Fruit fly (Drosophila melanogaster) whole organism, embryonic: ENCODE results near the gene crm.

ENCODE experiments used
- BEAF-32 ChIP-seq: fragments of 200-800 bp; sonication (Bioruptor generic); optimal IDR thresholded peaks from 3 replicates; lab custom pipeline; 2017; ENCODE audit warnings: missing biosample characterization, missing genetic modification characterization, mild to moderate bottlenecking, moderate library complexity, missing genetic modification reagents
- C15 ChIP-seq: fragments of 200-800 bp; sonication (Bioruptor generic); IDR thresholded peaks from 3 replicates; pipeline ENCODE4 v1.3.6; 2022; ENCODE audit warnings: missing biosample characterization, missing genetic modification characterization
- CG10267 ChIP-seq: fragments of 200-800 bp; sonication (Bioruptor generic); optimal IDR thresholded peaks from 2 replicates; lab custom pipeline; 2018; ENCODE audit warnings: missing biosample characterization, mild to moderate bottlenecking, missing genetic modification characterization, moderate library complexity
- CG10274 ChIP-seq: fragments of 200-800 bp; sonication (Bioruptor generic); optimal IDR thresholded peaks from 3 replicates; lab custom pipeline; 2017; ENCODE audit warnings: missing biosample characterization, mild to moderate bottlenecking, missing genetic modification characterization
- CG11093 ChIP-seq: fragments of 200-800 bp; sonication (Bioruptor generic); IDR thresholded peaks from 3 replicates; pipeline ENCODE4 v1.3.6; 2022; ENCODE audit warnings: missing biosample characterization, missing genetic modification characterization
- CG11560 ChIP-seq: fragments of 200-800 bp; sonication (Bioruptor generic); IDR thresholded peaks from 3 replicates; pipeline ENCODE4 v1.3.6; 2022; ENCODE audit warnings: missing biosample characterization, missing genetic modification characterization
- CG12104 ChIP-seq: fragments of 200-800 bp; sonication (Bioruptor generic); optimal IDR thresholded peaks from 3 replicates; lab custom pipeline; 2016; ENCODE audit warnings: missing biosample characterization, missing genetic modification characterization
- CG14667 ChIP-seq: fragments of 200-800 bp; sonication (Bioruptor generic); IDR thresholded peaks from 2 replicates; pipeline ENCODE4 v1.3.6; 2022; ENCODE audit warnings: missing biosample characterization, missing genetic modification characterization
- CG1603 ChIP-seq: fragments of 200-800 bp; sonication (Bioruptor generic); optimal IDR thresholded peaks from 2 replicates; lab custom pipeline; 2019; ENCODE audit warnings: missing biosample characterization, mild to moderate bottlenecking, missing genetic modification characterization, moderate library complexity
- CG16813 ChIP-seq: fragments of 200-800 bp; sonication (Bioruptor generic); IDR thresholded peaks from 3 replicates; pipeline ENCODE4 v1.3.6; 2022; ENCODE audit warnings: missing biosample characterization, missing genetic modification characterization; ENCODE audit not compliant: partially characterized antibody
- CG17829 ChIP-seq: fragments of 200-800 bp; optimal IDR thresholded peaks from 2 replicates; lab custom pipeline; 2019; ENCODE audit warnings: missing biosample characterization, mild to moderate bottlenecking, missing genetic modification characterization, moderate library complexity
- CG2116 ChIP-seq: fragments of 200-800 bp; sonication (Bioruptor generic); optimal IDR thresholded peaks from 3 replicates; lab custom pipeline; 2018; ENCODE audit warnings: missing biosample characterization, mild to moderate bottlenecking, missing genetic modification characterization
- CG2120 ChIP-seq: fragments of 200-800 bp; sonication (Bioruptor generic); optimal IDR thresholded peaks from 3 replicates; lab custom pipeline; 2016; ENCODE audit warnings: missing biosample characterization, missing genetic modification characterization
- CG2712 ChIP-seq: fragments of 200-800 bp; optimal IDR thresholded peaks from 3 replicates; lab custom pipeline; 2019; ENCODE audit warnings: missing biosample characterization, mild to moderate bottlenecking, missing genetic modification characterization, moderate library complexity
- CG2875 ChIP-seq: fragments of 200-800 bp; sonication (Bioruptor generic); optimal IDR thresholded peaks from 2 replicates; lab custom pipeline; 2017; ENCODE audit warnings: missing biosample characterization, mild to moderate bottlenecking, missing genetic modification characterization, missing genetic modification reagents
- CG30431 ChIP-seq: fragments of 200-800 bp; sonication (Bioruptor generic); optimal IDR thresholded peaks from 2 replicates; lab custom pipeline; 2017; ENCODE audit warnings: missing biosample characterization, missing genetic modification characterization
- CG32532 ChIP-seq: fragments of 200-800 bp; sonication (Bioruptor generic); IDR thresholded peaks from 2 replicates; pipeline ENCODE4 v1.3.6; 2022; ENCODE audit warnings: missing biosample characterization, missing genetic modification characterization
- CG3407 ChIP-seq: fragments of 200-800 bp; sonication (Bioruptor generic); optimal IDR thresholded peaks from 2 replicates; lab custom pipeline; 2018; ENCODE audit warnings: missing biosample characterization, mild to moderate bottlenecking, missing genetic modification characterization
- CG42726 ChIP-seq: fragments of 200-800 bp; sonication (Bioruptor generic); IDR thresholded peaks from 2 replicates; pipeline ENCODE4 v1.3.6; 2022; ENCODE audit warnings: missing biosample characterization, missing genetic modification characterization; ENCODE audit not compliant: partially characterized antibody
- CG4617 ChIP-seq: fragments of 200-800 bp; sonication (Bioruptor generic); optimal IDR thresholded peaks from 3 replicates; lab custom pipeline; 2016; ENCODE audit warnings: missing biosample characterization, missing genetic modification characterization, borderline replicate concordance
- CG6765 ChIP-seq: fragments of 200-800 bp; sonication (Bioruptor generic); optimal IDR thresholded peaks from 3 replicates; lab custom pipeline; 2017; ENCODE audit warnings: missing biosample characterization, mild to moderate bottlenecking, missing genetic modification characterization
- CG7963 ChIP-seq: fragments of 200-800 bp; sonication (Bioruptor generic); IDR thresholded peaks from 3 replicates; pipeline ENCODE4 v1.3.6; 2022; ENCODE audit warnings: missing biosample characterization, missing genetic modification characterization; ENCODE audit not compliant: partially characterized antibody
- CG9797 ChIP-seq: fragments of 200-800 bp; sonication (Bioruptor generic); optimal IDR thresholded peaks from 3 replicates; lab custom pipeline; 2018; ENCODE audit warnings: missing biosample characterization, mild to moderate bottlenecking, missing genetic modification characterization
- CG9932 ChIP-seq: fragments of 200-800 bp; sonication (Bioruptor generic); IDR thresholded peaks from 2 replicates; pipeline ENCODE4 v1.3.6; 2022; ENCODE audit warnings: missing biosample characterization, missing genetic modification characterization
- Dp ChIP-seq: fragments of 200-800 bp; sonication (Bioruptor generic); optimal IDR thresholded peaks from 2 replicates; lab custom pipeline; 2018; ENCODE audit warnings: missing biosample characterization, mild to moderate bottlenecking, missing genetic modification characterization, moderate library complexity
- E2f2 ChIP-seq: fragments of 200-800 bp; sonication (Bioruptor generic); IDR thresholded peaks from 2 replicates; pipeline ENCODE4 v1.3.6; 2022; ENCODE audit warnings: missing biosample characterization, missing genetic modification characterization
- Ets97D ChIP-seq: fragments of 200-800 bp; sonication (Bioruptor generic); optimal IDR thresholded peaks from 3 replicates; lab custom pipeline; 2016; ENCODE audit warnings: missing biosample characterization, missing genetic modification characterization
- Fer3 ChIP-seq: fragments of 200-800 bp; sonication (Bioruptor generic); optimal IDR thresholded peaks from 2 replicates; lab custom pipeline; 2018; ENCODE audit warnings: missing biosample characterization, mild to moderate bottlenecking, missing genetic modification characterization, moderate library complexity
- HLH4C ChIP-seq: fragments of 200-800 bp; sonication (Bioruptor generic); IDR thresholded peaks from 3 replicates; pipeline ENCODE4 v1.3.6; 2022; ENCODE audit warnings: missing biosample characterization, missing genetic modification characterization; ENCODE audit not compliant: partially characterized antibody
- Hr78 ChIP-seq, 2 experiments: fragments of 200-800 bp in 1 of 2; fragments of >200 bp in 1 of 2; sonication (Bioruptor generic) in 1 of 2; optimal IDR thresholded peaks; 2 replicates each; lab custom pipeline; 2017 to 2019; ENCODE audit warnings: missing biosample characterization in 2 of 2, missing genetic modification characterization in 2 of 2, mild to moderate bottlenecking in 1 of 2, moderate library complexity in 1 of 2
- MESR4 ChIP-seq: fragments of 200-800 bp; sonication (Bioruptor generic); optimal IDR thresholded peaks from 2 replicates; lab custom pipeline; 2018; ENCODE audit warnings: missing biosample characterization, mild to moderate bottlenecking, missing genetic modification characterization, moderate library complexity
- Med ChIP-seq: fragments of 200-800 bp; sonication (Bioruptor generic); peaks from one replicate; lab custom pipeline; 2016; ENCODE audit warnings: missing biosample characterization, missing genetic modification characterization, mild to moderate bottlenecking, inconsistent platforms, moderate library complexity
- PHDP ChIP-seq: fragments of 200-800 bp; sonication (Bioruptor generic); optimal IDR thresholded peaks from 3 replicates; lab custom pipeline; 2018; ENCODE audit warnings: missing biosample characterization, mild to moderate bottlenecking, missing genetic modification characterization, moderate library complexity
- Pdp1 ChIP-seq, 2 experiments: fragments of 200-800 bp; sonication (Bioruptor generic); optimal IDR thresholded peaks; 3 replicates each; lab custom pipeline; 2016; ENCODE audit warnings: missing biosample characterization in 2 of 2, missing genetic modification characterization in 2 of 2, mild to moderate bottlenecking in 1 of 2, moderate library complexity in 1 of 2
- Scr ChIP-seq: fragments of 200-800 bp; sonication (Bioruptor generic); IDR thresholded peaks from 2 replicates; pipeline ENCODE4 v1.3.6; 2022; ENCODE audit warnings: missing biosample characterization, missing genetic modification characterization; ENCODE audit not compliant: partially characterized antibody
- Six4 ChIP-seq: fragments of 200-800 bp; sonication (Bioruptor generic); optimal IDR thresholded peaks from 2 replicates; lab custom pipeline; 2016; ENCODE audit warnings: missing biosample characterization, missing genetic modification characterization
- Sry-β ChIP-seq: fragments of 200-800 bp; sonication (Bioruptor generic); optimal IDR thresholded peaks from 2 replicates; lab custom pipeline; 2018; ENCODE audit warnings: missing biosample characterization, mild to moderate bottlenecking, missing genetic modification characterization, moderate library complexity
- Xrp1 ChIP-seq: fragments of 200-800 bp; sonication (Bioruptor generic); IDR thresholded peaks from 2 replicates; pipeline ENCODE4 v1.3.6; 2022; ENCODE audit warnings: missing biosample characterization, missing genetic modification characterization
- ci ChIP-seq: fragments of 200-800 bp; sonication (Bioruptor generic); IDR thresholded peaks from 3 replicates; pipeline ENCODE4 v1.3.6; 2022; ENCODE audit warnings: missing biosample characterization, missing genetic modification characterization
- gfzf ChIP-seq: fragments of 200-800 bp; sonication (Bioruptor generic); optimal IDR thresholded peaks from 2 replicates; lab custom pipeline; 2016; ENCODE audit warnings: missing biosample characterization, mild to moderate bottlenecking, missing genetic modification characterization, moderate library complexity
- hbn ChIP-seq: fragments of 200-800 bp; sonication (Bioruptor generic); IDR thresholded peaks from 2 replicates; pipeline ENCODE4 v1.3.6; 2022; ENCODE audit warnings: missing biosample characterization, missing genetic modification characterization; ENCODE audit not compliant: partially characterized antibody
- knrl ChIP-seq: fragments of 200-800 bp; sonication (Bioruptor generic); IDR thresholded peaks from 3 replicates; pipeline ENCODE4 v1.3.6; 2022; ENCODE audit warnings: missing biosample characterization, missing genetic modification characterization; ENCODE audit not compliant: partially characterized antibody
- nerfin-2 ChIP-seq: fragments of 200-800 bp; sonication (Bioruptor generic); IDR thresholded peaks from 2 replicates; pipeline ENCODE4 v1.3.6; 2022; ENCODE audit warnings: missing biosample characterization, missing genetic modification characterization; ENCODE audit not compliant: partially characterized antibody
- row ChIP-seq: fragments of 200-800 bp; sonication (Bioruptor generic); IDR thresholded peaks from 3 replicates; pipeline ENCODE4 v1.3.6; 2022; ENCODE audit warnings: missing biosample characterization, missing genetic modification characterization
- tna ChIP-seq: fragments of 200-800 bp; sonication (Bioruptor generic); IDR thresholded peaks from 2 replicates; pipeline ENCODE4 v1.3.6; 2022; ENCODE audit warnings: missing biosample characterization, missing genetic modification characterization; ENCODE audit not compliant: partially characterized antibody
- zen2 ChIP-seq: fragments of 200-800 bp; sonication (Bioruptor generic); IDR thresholded peaks from 3 replicates; pipeline ENCODE4 v1.3.6; 2022; ENCODE audit warnings: missing biosample characterization, missing genetic modification characterization; ENCODE audit not compliant: partially characterized antibody

The crm gene

dm6 chrX:2714730-2715129, 23.8 kb downstream of the crm start (continued):
- TF ChIP-seq CG2875 (GFP tag; lab: Kevin White, UChicago) (no peak), tna (GFP tag; lab: Robert Waterston, UW) (peak; percentile 16; the same call in 1 of the 2 replicates), Pdp1 (GFP tag; optimal IDR thresholded peaks at IDR 0.05; lab: Kevin White, UChicago) (no peak), Scr (GFP tag; lab: Robert Waterston, UW) (peak; percentile 44; the same call in 1 of the 2 replicates), CG17829 (no peak)

dm6 chrX:2713776-2714175, 24.8 kb downstream of the crm start, which contains the start of the genes CG2685 and CG2694:
Gene CG2685 (minus strand): TSS chrX:2713960.
Gene CG2694 (plus strand): TSS chrX:2714079.
- TF ChIP-seq E2f2 (GFP tag; lab: Robert Waterston, UW): peak; percentile 75
- no peak for TF ChIP-seq Hr78 (GFP tag; optimal IDR thresholded peaks at IDR 0.05; lab: Kevin White, UChicago)
- peak; percentile 71 for TF ChIP-seq Med (GFP tag; lab: Kevin White, UChicago)
- TF ChIP-seq Sry-β (GFP tag; lab: Kevin White, UChicago): peak; percentile 87
- TF ChIP-seq CG12104 (GFP tag; lab: Kevin White, UChicago): no peak
- TF ChIP-seq Six4 (GFP tag; lab: Kevin White, UChicago): no peak
- peak; percentile 70 for TF ChIP-seq Dp (GFP tag; lab: Kevin White, UChicago)
- TF ChIP-seq nerfin-2 (GFP tag; lab: Robert Waterston, UW): peak; percentile 58; the same call in 1 of the 2 replicates
- TF ChIP-seq CG2116 (GFP tag; lab: Kevin White, UChicago): peak; percentile 48
- TF ChIP-seq CG14667 (GFP tag; lab: Robert Waterston, UW): no peak
- TF ChIP-seq CG32532: 0 out of 2 replicates have a peak, but pooled peaks have one; percentile 13
- TF ChIP-seq zen2: peak; percentile 45; the same call in 1 of the 3 replicates
- TF ChIP-seq row: peak; percentile 65
- peak; percentile 72 for TF ChIP-seq hbn
- TF ChIP-seq CG7963: peak; percentile 68; the same call in 2 of the 3 replicates
- TF ChIP-seq Fer3: no peak
- peak; percentile 79 for TF ChIP-seq HLH4C (GFP tag; lab: Robert Waterston, UW)
- TF ChIP-seq CG30431 (GFP tag; lab: Kevin White, UChicago): no peak
- peak; percentile 65 for TF ChIP-seq gfzf
- peak; percentile 41 for TF ChIP-seq MESR4
- peak; percentile 74 for TF ChIP-seq BEAF-32 (GFP tag; lab: Kevin White, UChicago)
- TF ChIP-seq CG2120: peak; percentile 30
- 0 out of 2 replicates have a peak, but pooled peaks have one; percentile 7 for TF ChIP-seq Xrp1 (GFP tag; lab: Robert Waterston, UW)
- peak; percentile 74 for TF ChIP-seq CG10267 (tag; lab: Kevin White, UChicago)
- TF ChIP-seq CG1603 (tag; lab: Kevin White, UChicago): peak; percentile 50
- TF ChIP-seq CG6765 (GFP tag; lab: Kevin White, UChicago): no peak
- TF ChIP-seq Ets97D (GFP tag; lab: Kevin White, UChicago): peak; percentile 34
- TF ChIP-seq CG2712 (tag; lab: Kevin White, UChicago): peak; percentile 7
- no peak for TF ChIP-seq C15 (GFP tag; lab: Robert Waterston, UW)
- TF ChIP-seq CG4617 (GFP tag; lab: Kevin White, UChicago): peak; percentile 33
- peak; percentile 44; the same call in 1 of the 2 replicates for TF ChIP-seq CG42726 (GFP tag; lab: Robert Waterston, UW)
- TF ChIP-seq PHDP (tag; lab: Kevin White, UChicago): no peak
- TF ChIP-seq ci: peak; percentile 11; the same call in 1 of the 3 replicates
- no peak for TF ChIP-seq CG11093 (GFP tag; lab: Robert Waterston, UW)
- no peak for TF ChIP-seq CG10274 (GFP tag; lab: Kevin White, UChicago)
- TF ChIP-seq CG9932 (GFP tag; lab: Robert Waterston, UW): peak; percentile 54; the same call in 1 of the 2 replicates
- no peak for TF ChIP-seq CG3407
- TF ChIP-seq knrl (GFP tag; lab: Robert Waterston, UW): peak; percentile 65
- TF ChIP-seq CG16813: peak; percentile 78
- peak; percentile 72 for TF ChIP-seq CG9797
- TF ChIP-seq CG11560 (tag; lab: Robert Waterston, UW): peak; percentile 39; the same call in 1 of the 3 replicates
